Worm (Caenorhabditis elegans): ENCODE data around the gene mec-9.

ce11 chrV:9948840-9949239 lies 33.9 kb upstream of the mec-9 start, which contains the start of gene nlp-58:
- TF ChIP-seq pes-1 (GFP tag; IDR thresholded peaks at IDR 0.05) (no peak), ama-1 (optimal IDR thresholded peaks at IDR 0.05) (no peak), tbx-37 (GFP tag; conservative IDR thresholded peaks at IDR 0.05) (no peak), tra-4 (tag; optimal IDR thresholded peaks at IDR 0.05) (no peak), flt-1 (GFP tag; IDR thresholded peaks at IDR 0.05) (no peak)

All from whole organism, early embryonic.